Fruit fly (Drosophila melanogaster): ENCODE measurements around the gene CG9498.

- TF ChIP-seq CG7045 (GFP tag; optimal IDR thresholded peaks at IDR 0.05) (no peak), toe (GFP tag; optimal IDR thresholded peaks at IDR 0.05) (no peak), CG7101 (tag; optimal IDR thresholded peaks at IDR 0.05) (no peak), CG1620 (GFP tag; optimal IDR thresholded peaks at IDR 0.05) (no peak), ovo (GFP tag; optimal IDR thresholded peaks at IDR 0.05) (no peak), CG14711 (tag; optimal IDR thresholded peaks at IDR 0.05) (no peak), Clk (GFP tag; optimal IDR thresholded peaks at IDR 0.05) (no peak), kay (GFP tag; ENCODE audit: borderline replicate concordance) (no peak), Hr96 (GFP tag; optimal IDR thresholded peaks at IDR 0.05) (no peak), tj (GFP tag; optimal IDR thresholded peaks at IDR 0.05) (no peak), Mnt (GFP tag; optimal IDR thresholded peaks at IDR 0.05) (no peak), bab1 (GFP tag; optimal IDR thresholded peaks at IDR 0.05) (no peak), CG12768 (GFP tag; optimal IDR thresholded peaks at IDR 0.05) (no peak), cnc (optimal IDR thresholded peaks at IDR 0.05) (no peak)
Measured at dm6 chr2L:6319068-6319467, 31.8 kb downstream of the CG9498 start.

All from whole organism, adult.